Fruit fly (Drosophila melanogaster) whole organism, adult: ENCODE results near the gene CG10877.
A peak's percentile ranks its signal among the peaks of the same experiment; 100 is the strongest.

Experiments
- CG11617 ChIP-seq: fragments of 200-800 bp; sonication (Bioruptor generic); optimal IDR thresholded peaks from 2 replicates; lab custom pipeline; 2017; ENCODE audit warnings: mild to moderate bottlenecking, missing biosample characterization, missing genetic modification reagents, missing genetic modification characterization
- CG12768 ChIP-seq: fragments of 200-800 bp; sonication (Bioruptor generic); optimal IDR thresholded peaks from 2 replicates; lab custom pipeline; 2017; ENCODE audit warnings: missing biosample characterization, missing genetic modification characterization, mild to moderate bottlenecking, moderate library complexity, missing genetic modification reagents
- CG14711 ChIP-seq: fragments of 200-800 bp; sonication (Bioruptor generic); optimal IDR thresholded peaks from 2 replicates; lab custom pipeline; 2018; ENCODE audit warnings: missing biosample characterization, mild to moderate bottlenecking, missing genetic modification characterization, moderate library complexity
- CG1620 ChIP-seq: fragments of 200-800 bp; sonication (Bioruptor generic); optimal IDR thresholded peaks from 2 replicates; lab custom pipeline; 2016; ENCODE audit warnings: missing biosample characterization, missing genetic modification characterization
- CG33017 ChIP-seq: fragments of 200-800 bp; sonication (Bioruptor generic); optimal IDR thresholded peaks from 2 replicates; lab custom pipeline; 2018; ENCODE audit warnings: missing biosample characterization, mild to moderate bottlenecking, missing genetic modification characterization, moderate library complexity
- CG5204 ChIP-seq: fragments of 200-800 bp; sonication (Bioruptor generic); optimal IDR thresholded peaks from 2 replicates; lab custom pipeline; 2016; ENCODE audit warnings: missing biosample characterization, missing genetic modification characterization
- CG7045 ChIP-seq: fragments of 200-800 bp; sonication (Bioruptor generic); optimal IDR thresholded peaks from 2 replicates; lab custom pipeline; 2017; ENCODE audit warnings: missing biosample characterization, mild to moderate bottlenecking, missing genetic modification characterization
- CG7101 ChIP-seq: fragments of 200-800 bp; sonication (Bioruptor generic); optimal IDR thresholded peaks from 2 replicates; lab custom pipeline; 2018; ENCODE audit warnings: missing biosample characterization, mild to moderate bottlenecking, missing genetic modification characterization, moderate library complexity
- Clk ChIP-seq: fragments of 200-800 bp; sonication (Bioruptor generic); optimal IDR thresholded peaks from 2 replicates; lab custom pipeline; 2017; ENCODE audit warnings: missing biosample characterization, missing genetic modification characterization
- Crg-1 ChIP-seq: fragments of 200-800 bp; sonication (Bioruptor generic); optimal IDR thresholded peaks from 2 replicates; lab custom pipeline; 2016; ENCODE audit warnings: missing biosample characterization, missing genetic modification characterization
- Hr96 ChIP-seq: fragments of 200-800 bp; sonication (Bioruptor generic); optimal IDR thresholded peaks from 2 replicates; lab custom pipeline; 2016; ENCODE audit warnings: missing biosample characterization, missing genetic modification characterization
- Mnt ChIP-seq: fragments of 200-800 bp; sonication (Bioruptor generic); optimal IDR thresholded peaks from 2 replicates; lab custom pipeline; 2016; ENCODE audit warnings: missing biosample characterization, mild to moderate bottlenecking, missing genetic modification characterization
- bab1 ChIP-seq: fragments of 200-800 bp; sonication (Bioruptor generic); optimal IDR thresholded peaks from 3 replicates; lab custom pipeline; 2019; ENCODE audit warnings: missing biosample characterization, mild to moderate bottlenecking, missing genetic modification characterization, moderate library complexity
- cic ChIP-seq: fragments of 200-800 bp; sonication (Bioruptor generic); optimal IDR thresholded peaks from 2 replicates; lab custom pipeline; 2017; ENCODE audit warnings: missing biosample characterization, mild to moderate bottlenecking, missing genetic modification characterization, moderate library complexity
- cnc ChIP-seq, 2 experiments: fragments of >200 bp; optimal IDR thresholded peaks; 2 replicates each; lab custom pipeline; 2017
- kay ChIP-seq: fragments of 200-800 bp; sonication (Bioruptor generic); peaks from one replicate; lab custom pipeline; 2016; ENCODE audit warnings: missing biosample characterization, missing genetic modification characterization, borderline replicate concordance
- ovo ChIP-seq: fragments of 200-800 bp; sonication (Bioruptor generic); optimal IDR thresholded peaks from 2 replicates; lab custom pipeline; 2016; ENCODE audit warnings: missing biosample characterization, missing genetic modification characterization
- pad ChIP-seq: fragments of 200-800 bp; sonication (Bioruptor generic); optimal IDR thresholded peaks from 3 replicates; lab custom pipeline; 2017; ENCODE audit warnings: missing biosample characterization, missing genetic modification characterization, mild to moderate bottlenecking, moderate library complexity, missing genetic modification reagents
- tj ChIP-seq: fragments of 200-800 bp; sonication (Bioruptor generic); optimal IDR thresholded peaks from 3 replicates; lab custom pipeline; 2017; ENCODE audit warnings: missing biosample characterization, mild to moderate bottlenecking, missing genetic modification characterization, moderate library complexity
- toe ChIP-seq: fragments of 200-800 bp; sonication (Bioruptor generic); optimal IDR thresholded peaks from 2 replicates; lab custom pipeline; 2016; ENCODE audit warnings: missing biosample characterization, missing genetic modification characterization

The CG10877 gene

dm6 chr3R:20588480-20588785, 24.6 kb upstream of the CG10877 start, which contains the start of gene Srp72:
Srp72 (plus strand) TSS chr3R:20588711.
- peak; percentile 42 for TF ChIP-seq CG7045 (GFP tag; lab: Kevin White, UChicago)
- TF ChIP-seq tj (GFP tag; lab: Kevin White, UChicago) = no peak
- TF ChIP-seq CG5204 (GFP tag; lab: Kevin White, UChicago) = no peak
- TF ChIP-seq Hr96 (GFP tag; lab: Kevin White, UChicago) = no peak
- TF ChIP-seq Crg-1 (GFP tag; lab: Kevin White, UChicago) = peak; percentile 19
- no peak for TF ChIP-seq cic (GFP tag; lab: Kevin White, UChicago)
- TF ChIP-seq ovo (GFP tag; lab: Kevin White, UChicago) = no peak
- TF ChIP-seq Mnt (GFP tag; lab: Kevin White, UChicago) = peak; percentile 40
- peak; percentile 44 for TF ChIP-seq bab1
- TF ChIP-seq toe (GFP tag; lab: Kevin White, UChicago) = no peak
- TF ChIP-seq CG7101 (tag; lab: Kevin White, UChicago) = peak; percentile 36
- TF ChIP-seq Clk (GFP tag; lab: Kevin White, UChicago) = peak; percentile 23
- no peak for TF ChIP-seq cnc (optimal IDR thresholded peaks at IDR 0.05; lab: Kevin White, UChicago)
- no peak for TF ChIP-seq kay (GFP tag; lab: Kevin White, UChicago)
- peak; percentile 35 for TF ChIP-seq CG1620 (GFP tag; lab: Kevin White, UChicago)
- TF ChIP-seq CG11617 (GFP tag; lab: Kevin White, UChicago) = peak; percentile 51
- peak; percentile 38 for TF ChIP-seq CG14711 (tag; lab: Kevin White, UChicago)
- peak; percentile 1 for TF ChIP-seq CG33017 (tag; lab: Kevin White, UChicago)
- peak; percentile 22 for TF ChIP-seq CG12768 (GFP tag; lab: Kevin White, UChicago)
- peak; percentile 21 for TF ChIP-seq pad (GFP tag; lab: Kevin White, UChicago)

dm6 chr3R:20587630-20588479, 24.0 kb upstream of the CG10877 start, which contains the start of gene Septin2:
Septin2 (minus strand) TSS chr3R:20588356.
- TF ChIP-seq CG11617 (GFP tag; lab: Kevin White, UChicago) = peak; percentile 77
- TF ChIP-seq tj (GFP tag; lab: Kevin White, UChicago) = peak; percentile 57
- peak; percentile 73 for TF ChIP-seq CG33017 (tag; lab: Kevin White, UChicago)
- peak; percentile 78 for TF ChIP-seq bab1
- TF ChIP-seq kay (GFP tag; lab: Kevin White, UChicago) = no peak
- TF ChIP-seq CG1620 (GFP tag; lab: Kevin White, UChicago) = peak; percentile 54
- peak; percentile 8 for TF ChIP-seq Crg-1 (GFP tag; lab: Kevin White, UChicago)
- peak; percentile 74 for TF ChIP-seq CG12768 (GFP tag; lab: Kevin White, UChicago)
- TF ChIP-seq toe (GFP tag; lab: Kevin White, UChicago) = no peak
- no peak for TF ChIP-seq Hr96 (GFP tag; lab: Kevin White, UChicago)
- peak; percentile 38 for TF ChIP-seq ovo (GFP tag; lab: Kevin White, UChicago)
- peak; percentile 33 for TF ChIP-seq cic (GFP tag; lab: Kevin White, UChicago)
- TF ChIP-seq CG5204 (GFP tag; lab: Kevin White, UChicago) = no peak
- peak; percentile 74 for TF ChIP-seq CG7045 (GFP tag; lab: Kevin White, UChicago)
- peak; percentile 55 for TF ChIP-seq pad (GFP tag; lab: Kevin White, UChicago)
- TF ChIP-seq Clk (GFP tag; lab: Kevin White, UChicago) = peak; percentile 75
- TF ChIP-seq CG14711 (tag; lab: Kevin White, UChicago) = peak; percentile 77
- no peak for TF ChIP-seq cnc (optimal IDR thresholded peaks at IDR 0.05; lab: Kevin White, UChicago)
- peak; percentile 45 for TF ChIP-seq Mnt (GFP tag; lab: Kevin White, UChicago)
- peak; percentile 77 for TF ChIP-seq CG7101 (tag; lab: Kevin White, UChicago)

dm6 chr3R:20586409-20586808, 22.5 kb upstream of the CG10877 start:
- TF ChIP-seq CG12768 (GFP tag; lab: Kevin White, UChicago) (no peak), CG11617 (GFP tag; lab: Kevin White, UChicago) (no peak), CG33017 (tag; lab: Kevin White, UChicago) (no peak), Mnt (GFP tag; lab: Kevin White, UChicago) (no peak), bab1 (no peak), cnc (optimal IDR thresholded peaks at IDR 0.05; lab: Kevin White, UChicago) (no peak), Clk (GFP tag; lab: Kevin White, UChicago) (no peak), tj (GFP tag; lab: Kevin White, UChicago) (no peak), cic (GFP tag; lab: Kevin White, UChicago) (no peak), Hr96 (GFP tag; lab: Kevin White, UChicago) (no peak), CG1620 (GFP tag; lab: Kevin White, UChicago) (no peak), CG7101 (tag; lab: Kevin White, UChicago) (no peak), CG5204 (GFP tag; lab: Kevin White, UChicago) (no peak), CG7045 (GFP tag; lab: Kevin White, UChicago) (no peak), Crg-1 (GFP tag; lab: Kevin White, UChicago) (no peak), pad (GFP tag; lab: Kevin White, UChicago) (no peak)

- peak; percentile 20 for TF ChIP-seq CG33017 (tag; lab: Kevin White, UChicago)
- peak; percentile 19 for TF ChIP-seq Mnt (GFP tag; lab: Kevin White, UChicago)
- peak; percentile 59 for TF ChIP-seq cic (GFP tag; lab: Kevin White, UChicago)
- no peak for TF ChIP-seq ovo (GFP tag; lab: Kevin White, UChicago)
- TF ChIP-seq cnc (optimal IDR thresholded peaks at IDR 0.05; lab: Kevin White, UChicago) = no peak
- TF ChIP-seq pad (GFP tag; lab: Kevin White, UChicago) = no peak
- peak; percentile 15 for TF ChIP-seq CG14711 (tag; lab: Kevin White, UChicago)
- TF ChIP-seq CG7101 (tag; lab: Kevin White, UChicago) = no peak
- TF ChIP-seq CG7045 (GFP tag; lab: Kevin White, UChicago) = no peak
- TF ChIP-seq bab1 = peak; percentile 67
- no peak for TF ChIP-seq tj (GFP tag; lab: Kevin White, UChicago)
Measured at dm6 chr3R:20585566-20585965, 21.7 kb upstream of the CG10877 start, which contains the start of gene CG16953. CG16953 (minus strand) TSS chr3R:20585833.
